Worm (Caenorhabditis elegans) whole organism, midembryonic: ENCODE measurements around the gene clec-243.
"Not testable (repeated sequence)": the region's sequence is repeated elsewhere in the genome, so short reads cannot be mapped to it uniquely, and the experiment has no call there.

Source experiments
- T22C8.4 ChIP-seq: fragments of 200-800 bp; sonication (Bioruptor generic); IDR thresholded peaks from 2 replicates; pipeline ENCODE4 v1.3.6; 2022; ENCODE audit warnings: missing genetic modification characterization, missing compliant biosample characterization
- cog-1 ChIP-seq: sonication (generic microtip); optimal IDR thresholded peaks from 2 replicates; lab custom pipeline; 2016; ENCODE audit warnings: missing genetic modification characterization, missing compliant biosample characterization
- flt-1 ChIP-seq: fragments of 200-800 bp; sonication (Bioruptor generic); IDR thresholded peaks from 2 replicates; pipeline ENCODE4 v1.3.6; 2022; ENCODE audit warnings: missing genetic modification characterization, missing compliant biosample characterization
- klf-2 ChIP-seq: fragments of 200-800 bp; sonication (Bioruptor generic); conservative IDR thresholded peaks from 2 replicates; pipeline ENCODE4 v1.3.6; 2022; ENCODE audit warnings: missing genetic modification reagents, missing genetic modification characterization, missing compliant biosample characterization
- med-1 ChIP-seq: sonication (generic microtip); optimal IDR thresholded peaks from 2 replicates; lab custom pipeline; 2017; ENCODE audit warnings: missing genetic modification characterization, mild to moderate bottlenecking, missing compliant biosample characterization, antibody characterized with exemption, missing genetic modification reagents; ENCODE audit not compliant: insufficient read depth
- ref-1 ChIP-seq: fragments of 200-800 bp; sonication (Bioruptor generic); conservative IDR thresholded peaks from 2 replicates; pipeline ENCODE4 v1.3.6; 2022; ENCODE audit warnings: missing genetic modification reagents, missing genetic modification characterization, missing compliant biosample characterization
- tab-1 ChIP-seq: fragments of 200-800 bp; sonication (Bioruptor generic); IDR thresholded peaks from 2 replicates; pipeline ENCODE4 v1.3.6; 2022; ENCODE audit warnings: missing genetic modification characterization, missing compliant biosample characterization
- ztf-23 ChIP-seq: fragments of 200-800 bp; sonication (Bioruptor generic); IDR thresholded peaks from 2 replicates; pipeline ENCODE4 v1.3.6; 2022; ENCODE audit warnings: missing genetic modification reagents, missing genetic modification characterization, missing compliant biosample characterization
- ztf-29 ChIP-seq: fragments of 200-800 bp; sonication (Bioruptor generic); IDR thresholded peaks from 2 replicates; pipeline ENCODE4 v1.3.6; 2022; ENCODE audit warnings: missing genetic modification reagents, missing genetic modification characterization, missing compliant biosample characterization

The clec-243 gene

ce11 chrV:17248915-17249314, at the start of gene clec-243:
clec-243 (minus strand) TSS chrV:17249015.
- TF ChIP-seq ref-1 (GFP tag; lab: Robert Waterston, UW) (no peak), T22C8.4 (GFP tag; lab: Robert Waterston, UW) (no peak), flt-1 (GFP tag; lab: Robert Waterston, UW) (no peak), ztf-23 (GFP tag; lab: Robert Waterston, UW) (no peak), klf-2 (GFP tag; lab: Robert Waterston, UW) (no peak), ztf-29 (no peak), med-1 (no peak), cog-1 (no peak), tab-1 (GFP tag; lab: Robert Waterston, UW) (no peak)

- TF ChIP-seq med-1 = no peak
These were observed 47.6 kb upstream of the clec-243 start for ce11 chrV:17296443-17296842.

- TF ChIP-seq ztf-29 = no peak
- TF ChIP-seq med-1 = no peak
- no peak for TF ChIP-seq ref-1 (GFP tag; lab: Robert Waterston, UW)
- no peak for TF ChIP-seq tab-1 (GFP tag; lab: Robert Waterston, UW)
- no peak for TF ChIP-seq flt-1 (GFP tag; lab: Robert Waterston, UW)
- TF ChIP-seq cog-1 = no peak
These were observed 43.9 kb upstream of the clec-243 start for ce11 chrV:17292740-17293139.

- TF ChIP-seq ref-1 (GFP tag; lab: Robert Waterston, UW) = no peak
- no peak for TF ChIP-seq ztf-29
- no peak for TF ChIP-seq tab-1 (GFP tag; lab: Robert Waterston, UW)
- TF ChIP-seq flt-1 (GFP tag; lab: Robert Waterston, UW) = no peak
- no peak for TF ChIP-seq cog-1
- TF ChIP-seq ztf-23 (GFP tag; lab: Robert Waterston, UW) = no peak
- TF ChIP-seq klf-2 (GFP tag; lab: Robert Waterston, UW) = no peak
- no peak for TF ChIP-seq T22C8.4 (GFP tag; lab: Robert Waterston, UW)
- no peak for TF ChIP-seq med-1
These were observed 35.3 kb upstream of the clec-243 start for ce11 chrV:17284159-17284558.

- TF ChIP-seq med-1 (no peak), ztf-23 (GFP tag; lab: Robert Waterston, UW) (no peak), flt-1 (GFP tag; lab: Robert Waterston, UW) (no peak)
These were observed 24.4 kb upstream of the clec-243 start, which contains the start of gene K10G4.10 for ce11 chrV:17273249-17273648. K10G4.10 (plus strand) TSS chrV:17273549.

ce11 chrV:17272112-17272511, 23.3 kb upstream of the clec-243 start:
- TF ChIP-seq ztf-23 (GFP tag; lab: Robert Waterston, UW) = no peak
- no peak for TF ChIP-seq ztf-29
- no peak for TF ChIP-seq ref-1 (GFP tag; lab: Robert Waterston, UW)
- no peak for TF ChIP-seq klf-2 (GFP tag; lab: Robert Waterston, UW)
- no peak for TF ChIP-seq tab-1 (GFP tag; lab: Robert Waterston, UW)
- TF ChIP-seq T22C8.4 (GFP tag; lab: Robert Waterston, UW) = no peak
- TF ChIP-seq cog-1 = no peak
- no peak for TF ChIP-seq flt-1 (GFP tag; lab: Robert Waterston, UW)
- no peak for TF ChIP-seq med-1

ce11 chrV:17264855-17265254, 16.0 kb upstream of the clec-243 start, which contains the start of gene K10G4.3:
K10G4.3 (minus strand) TSS chrV:17264955.
- TF ChIP-seq med-1; T22C8.4 (GFP tag; lab: Robert Waterston, UW); tab-1 (GFP tag; lab: Robert Waterston, UW): not testable (repeated sequence)

- TF ChIP-seq ztf-23 (GFP tag; lab: Robert Waterston, UW) (no peak), tab-1 (GFP tag; lab: Robert Waterston, UW) (no peak), ztf-29 (no peak), cog-1 (no peak), klf-2 (GFP tag; lab: Robert Waterston, UW) (no peak), flt-1 (GFP tag; lab: Robert Waterston, UW) (no peak), med-1 (no peak), T22C8.4 (GFP tag; lab: Robert Waterston, UW) (no peak), ref-1 (GFP tag; lab: Robert Waterston, UW) (no peak)
These were observed 12.6 kb upstream of the clec-243 start for ce11 chrV:17261385-17261784.

ce11 chrV:17258868-17259267, 10.1 kb upstream of the clec-243 start, which contains the start of gene fbxa-85:
fbxa-85 (plus strand) TSS chrV:17259168.
- TF ChIP-seq flt-1 (GFP tag; lab: Robert Waterston, UW) = no peak
- TF ChIP-seq tab-1 (GFP tag; lab: Robert Waterston, UW) = no peak
- no peak for TF ChIP-seq ztf-23 (GFP tag; lab: Robert Waterston, UW)
- no peak for TF ChIP-seq med-1
- TF ChIP-seq ztf-29 = no peak
- TF ChIP-seq ref-1 (GFP tag; lab: Robert Waterston, UW) = no peak
- TF ChIP-seq klf-2 (GFP tag; lab: Robert Waterston, UW) = no peak
- no peak for TF ChIP-seq cog-1
- TF ChIP-seq T22C8.4 (GFP tag; lab: Robert Waterston, UW) = no peak

ce11 chrV:17258244-17258643, 9.4 kb upstream of the clec-243 start:
- no peak for TF ChIP-seq T22C8.4 (GFP tag; lab: Robert Waterston, UW)

ce11 chrV:17257637-17258036, 8.8 kb upstream of the clec-243 start:
- no peak for TF ChIP-seq ref-1 (GFP tag; lab: Robert Waterston, UW)
- TF ChIP-seq med-1 = no peak
- TF ChIP-seq T22C8.4 (GFP tag; lab: Robert Waterston, UW) = no peak
- TF ChIP-seq ztf-23 (GFP tag; lab: Robert Waterston, UW) = no peak
- TF ChIP-seq ztf-29 = no peak
- TF ChIP-seq cog-1 = no peak
- no peak for TF ChIP-seq flt-1 (GFP tag; lab: Robert Waterston, UW)
- no peak for TF ChIP-seq tab-1 (GFP tag; lab: Robert Waterston, UW)
- TF ChIP-seq klf-2 (GFP tag; lab: Robert Waterston, UW) = no peak
